Worm (Caenorhabditis elegans) whole organism, young adult: ENCODE measurements around the gene F58F12.4.

Experiments
- madf-8 ChIP-seq: fragments of 200-800 bp; sonication (Bioruptor generic); conservative IDR thresholded peaks from 2 replicates; pipeline ENCODE4 v1.3.6; 2022; ENCODE audit warnings: missing genetic modification reagents, missing genetic modification characterization, missing compliant biosample characterization
- nhr-90 ChIP-seq: sonication (generic microtip); optimal IDR thresholded peaks from 2 replicates; lab custom pipeline; 2016; ENCODE audit warnings: missing genotype, mild to moderate bottlenecking, missing genetic modification characterization, missing compliant biosample characterization
- zim-3 ChIP-seq: sonication (generic microtip); optimal IDR thresholded peaks from 2 replicates; lab custom pipeline; 2017; ENCODE audit warnings: mild to moderate bottlenecking, missing genetic modification characterization, moderate library complexity, missing compliant biosample characterization

- TF ChIP-seq zim-3 (tag; lab: Kevin White, UChicago) (no peak), madf-8 (GFP tag; lab: Robert Waterston, UW) (no peak), nhr-90 (tag; lab: Kevin White, UChicago) (no peak)
Measured at ce11 chrII:6366696-6367095, 19.9 kb upstream of the F58F12.4 start, which contains the start of gene ctsa-4.1.
